Worm (Caenorhabditis elegans): ENCODE data around the gene Y108G3AL.2.

The Y108G3AL.2 gene

ce11 chrV:174520-174919 lies 7.7 kb downstream of the Y108G3AL.2 start:
- TF ChIP-seq nfya-1 (tag; optimal IDR thresholded peaks at IDR 0.05; ENCODE audit: insufficient read depth): peak; percentile 56
- TF ChIP-seq elt-1 (tag; optimal IDR thresholded peaks at IDR 0.05): no peak

- TF ChIP-seq snpc-4 (tag; optimal IDR thresholded peaks at IDR 0.05) (peak; percentile 26), mdl-1 (tag; optimal IDR thresholded peaks at IDR 0.05) (no peak), sea-2 (GFP tag; optimal IDR thresholded peaks at IDR 0.05) (no peak), ztf-4 (tag; optimal IDR thresholded peaks at IDR 0.05) (no peak), lin-15B (tag; optimal IDR thresholded peaks at IDR 0.05) (peak; percentile 60), aly-2 (tag; optimal IDR thresholded peaks at IDR 0.05) (no peak), R02D3.7 (tag; optimal IDR thresholded peaks at IDR 0.05) (peak; percentile 23), egl-27 (tag; optimal IDR thresholded peaks at IDR 0.05) (no peak), ceh-28 (tag; optimal IDR thresholded peaks at IDR 0.05) (peak; percentile 42), ztf-11 (tag; optimal IDR thresholded peaks at IDR 0.05) (no peak), nhr-25 (tag; optimal IDR thresholded peaks at IDR 0.05) (peak; percentile 44), lsy-12 (tag; optimal IDR thresholded peaks at IDR 0.05) (no peak), ZK546.5 (tag; optimal IDR thresholded peaks at IDR 0.05) (no peak), nhr-11 (tag; optimal IDR thresholded peaks at IDR 0.05) (no peak), nhr-67 (tag; optimal IDR thresholded peaks at IDR 0.05) (no peak), nhr-12 (tag; optimal IDR thresholded peaks at IDR 0.05) (no peak), fkh-10 (GFP tag; optimal IDR thresholded peaks at IDR 0.05) (no peak), nhr-28 (tag; optimal IDR thresholded peaks at IDR 0.05) (no peak), mml-1 (tag; optimal IDR thresholded peaks at IDR 0.05) (no peak), skn-1 (tag; optimal IDR thresholded peaks at IDR 0.05) (no peak), unc-62 (GFP tag; optimal IDR thresholded peaks at IDR 0.05) (no peak), nhr-76 (tag; optimal IDR thresholded peaks at IDR 0.05) (no peak), fkh-2 (tag; optimal IDR thresholded peaks at IDR 0.05) (no peak), pqm-1 (tag; optimal IDR thresholded peaks at IDR 0.05) (no peak), nhr-43 (tag; optimal IDR thresholded peaks at IDR 0.05; ENCODE audit: poor library complexity, severe bottlenecking) (no peak), lin-39 (tag; optimal IDR thresholded peaks at IDR 0.05) (peak; percentile 30), ama-1 (optimal IDR thresholded peaks at IDR 0.05) (no peak), nfya-1 (tag; optimal IDR thresholded peaks at IDR 0.05; ENCODE audit: insufficient read depth) (peak; percentile 65), nhr-23 (tag; optimal IDR thresholded peaks at IDR 0.05) (peak; percentile 26), elt-3 (tag; optimal IDR thresholded peaks at IDR 0.05) (no peak), unc-39 (tag; optimal IDR thresholded peaks at IDR 0.05) (no peak), nhr-77 (tag; optimal IDR thresholded peaks at IDR 0.05) (no peak), ceh-16 (tag; optimal IDR thresholded peaks at IDR 0.05) (no peak), zag-1 (tag; optimal IDR thresholded peaks at IDR 0.05) (no peak), hmg-11 (tag; optimal IDR thresholded peaks at IDR 0.05) (peak; percentile 82), tbx-2 (tag; optimal IDR thresholded peaks at IDR 0.05) (no peak), jun-1 (tag; optimal IDR thresholded peaks at IDR 0.05) (peak; percentile 45), nhr-237 (tag; optimal IDR thresholded peaks at IDR 0.05) (no peak), fos-1 (tag; optimal IDR thresholded peaks at IDR 0.05) (no peak), pha-4 (tag; optimal IDR thresholded peaks at IDR 0.05) (peak; percentile 49), ceh-9 (tag; optimal IDR thresholded peaks at IDR 0.05) (no peak), elt-2 (tag; optimal IDR thresholded peaks at IDR 0.05) (no peak), egl-5 (tag; optimal IDR thresholded peaks at IDR 0.05) (no peak), eor-1 (tag; optimal IDR thresholded peaks at IDR 0.05) (no peak), ceh-82 (tag; optimal IDR thresholded peaks at IDR 0.05) (no peak), daf-12 (tag; optimal IDR thresholded peaks at IDR 0.05) (no peak), elt-1 (tag; optimal IDR thresholded peaks at IDR 0.05) (no peak)
These were observed 10.2 kb downstream of the Y108G3AL.2 start, which contains the start of gene cul-3 for ce11 chrV:176870-177467. cul-3 (plus strand) TSS chrV:177417.
